Worm (Caenorhabditis elegans) whole organism, L4/young adult: ENCODE measurements around the gene F58H1.7.

Source experiments
- W03F9.2 ChIP-seq: fragments of 150-350 bp; optimal IDR thresholded peaks from 2 replicates; lab custom pipeline; 2014; ENCODE audit warnings: missing biosample characterization, missing genetic modification characterization
- dao-5 ChIP-seq: sonication (generic microtip); optimal IDR thresholded peaks from 2 replicates; lab custom pipeline; 2016; ENCODE audit warnings: missing genotype, missing genetic modification characterization, moderate library complexity, missing compliant biosample characterization

ce11 chrV:11985384-11985783, 20.8 kb upstream of the F58H1.7 start, which contains the start of gene mans-2:
- TF ChIP-seq W03F9.2 (tag; lab: Kevin White, UChicago) (no peak), dao-5 (tag; lab: Kevin White, UChicago) (no peak)
